Fruit fly (Drosophila melanogaster) Kc167 (cell line): ENCODE data around the gene Hsc70-3.

Source experiments
- Myc ChIP-seq: fragments of >200 bp; optimal IDR thresholded peaks from 2 replicates; lab custom pipeline; 2017; ENCODE audit warnings: missing external identifiers
- h ChIP-seq: fragments of >200 bp; optimal IDR thresholded peaks from 3 replicates; lab custom pipeline; 2018; ENCODE audit warnings: missing external identifiers

dm6 chrX:11796925-11797324, 10.0 kb downstream of the Hsc70-3 start:
- TF ChIP-seq h (lab: Kevin White, UChicago): no peak
- TF ChIP-seq Myc (lab: Kevin White, UChicago): no peak
